Worm (Caenorhabditis elegans) whole organism, midembryonic: ENCODE measurements around the gene Y43F8B.23.

Experiments used
- T22C8.4 ChIP-seq: fragments of 200-800 bp; sonication (Bioruptor generic); IDR thresholded peaks from 2 replicates; pipeline ENCODE4 v1.3.6; 2022; ENCODE audit warnings: missing genetic modification characterization, missing compliant biosample characterization
- cog-1 ChIP-seq: sonication (generic microtip); optimal IDR thresholded peaks from 2 replicates; lab custom pipeline; 2016; ENCODE audit warnings: missing genetic modification characterization, missing compliant biosample characterization
- flt-1 ChIP-seq: fragments of 200-800 bp; sonication (Bioruptor generic); IDR thresholded peaks from 2 replicates; pipeline ENCODE4 v1.3.6; 2022; ENCODE audit warnings: missing genetic modification characterization, missing compliant biosample characterization
- klf-2 ChIP-seq: fragments of 200-800 bp; sonication (Bioruptor generic); conservative IDR thresholded peaks from 2 replicates; pipeline ENCODE4 v1.3.6; 2022; ENCODE audit warnings: missing genetic modification reagents, missing genetic modification characterization, missing compliant biosample characterization
- med-1 ChIP-seq: sonication (generic microtip); optimal IDR thresholded peaks from 2 replicates; lab custom pipeline; 2017; ENCODE audit warnings: missing genetic modification characterization, mild to moderate bottlenecking, missing compliant biosample characterization, antibody characterized with exemption, missing genetic modification reagents; ENCODE audit not compliant: insufficient read depth
- ref-1 ChIP-seq: fragments of 200-800 bp; sonication (Bioruptor generic); conservative IDR thresholded peaks from 2 replicates; pipeline ENCODE4 v1.3.6; 2022; ENCODE audit warnings: missing genetic modification reagents, missing genetic modification characterization, missing compliant biosample characterization
- tab-1 ChIP-seq: fragments of 200-800 bp; sonication (Bioruptor generic); IDR thresholded peaks from 2 replicates; pipeline ENCODE4 v1.3.6; 2022; ENCODE audit warnings: missing genetic modification characterization, missing compliant biosample characterization
- ztf-23 ChIP-seq: fragments of 200-800 bp; sonication (Bioruptor generic); IDR thresholded peaks from 2 replicates; pipeline ENCODE4 v1.3.6; 2022; ENCODE audit warnings: missing genetic modification reagents, missing genetic modification characterization, missing compliant biosample characterization
- ztf-29 ChIP-seq: fragments of 200-800 bp; sonication (Bioruptor generic); IDR thresholded peaks from 2 replicates; pipeline ENCODE4 v1.3.6; 2022; ENCODE audit warnings: missing genetic modification reagents, missing genetic modification characterization, missing compliant biosample characterization

- no peak for TF ChIP-seq ztf-29
- TF ChIP-seq flt-1, result no peak
- TF ChIP-seq med-1, result no peak
- TF ChIP-seq cog-1, result no peak
- TF ChIP-seq tab-1 (GFP tag; lab: Robert Waterston, UW), result no peak
- no peak for TF ChIP-seq ref-1 (GFP tag; lab: Robert Waterston, UW)
- TF ChIP-seq ztf-23 (GFP tag; lab: Robert Waterston, UW), result no peak
- TF ChIP-seq klf-2 (GFP tag; lab: Robert Waterston, UW), result no peak
- TF ChIP-seq T22C8.4 (GFP tag; lab: Robert Waterston, UW), result no peak
These were observed 10.3 kb downstream of the Y43F8B.23 start, which contains the start of gene Y43F8B.24 for ce11 chrV:19457120-19457519.
